Fruit fly (Drosophila melanogaster) whole organism, embryonic: ENCODE measurements around the gene Kaz-m1.

ENCODE experiments used
- Atf-2 ChIP-seq: fragments of 200-800 bp; sonication (Bioruptor generic); optimal IDR thresholded peaks from 2 replicates; lab custom pipeline; 2016; ENCODE audit warnings: missing biosample characterization, missing genetic modification characterization
- CG10274 ChIP-seq: fragments of 200-800 bp; sonication (Bioruptor generic); optimal IDR thresholded peaks from 3 replicates; lab custom pipeline; 2017; ENCODE audit warnings: missing biosample characterization, mild to moderate bottlenecking, missing genetic modification characterization
- CG12155 ChIP-seq: fragments of 200-800 bp; sonication (Bioruptor generic); optimal IDR thresholded peaks from 3 replicates; lab custom pipeline; 2016; ENCODE audit warnings: missing biosample characterization, missing genetic modification characterization
- CG13624 ChIP-seq: fragments of 200-800 bp; sonication (Bioruptor generic); optimal IDR thresholded peaks from 2 replicates; lab custom pipeline; 2016; ENCODE audit warnings: missing biosample characterization, missing genetic modification characterization
- CG14050 ChIP-seq: fragments of 200-800 bp; sonication (Bioruptor generic); IDR thresholded peaks from 3 replicates; pipeline ENCODE4 v1.3.6; 2022; ENCODE audit warnings: missing biosample characterization, missing genetic modification characterization
- CG16779 ChIP-seq: fragments of 200-800 bp; sonication (Bioruptor generic); IDR thresholded peaks from 2 replicates; pipeline ENCODE4 v1.3.6; 2022; ENCODE audit warnings: missing biosample characterization, missing genetic modification characterization
- CG17385 ChIP-seq: fragments of 200-800 bp; sonication (Bioruptor generic); optimal IDR thresholded peaks from 3 replicates; lab custom pipeline; 2018; ENCODE audit warnings: missing biosample characterization, mild to moderate bottlenecking, missing genetic modification characterization
- CG17612 ChIP-seq: fragments of 200-800 bp; sonication (Bioruptor generic); IDR thresholded peaks from 2 replicates; pipeline ENCODE4 v1.3.6; 2022; ENCODE audit warnings: missing biosample characterization, missing genetic modification characterization
- CG18476 ChIP-seq: fragments of 200-800 bp; sonication (Bioruptor generic); optimal IDR thresholded peaks from 2 replicates; lab custom pipeline; 2016; ENCODE audit warnings: missing biosample characterization, mild to moderate bottlenecking, missing genetic modification characterization
- CG31224 ChIP-seq: fragments of 200-800 bp; sonication (Bioruptor generic); IDR thresholded peaks from 2 replicates; pipeline ENCODE4 v1.3.6; 2022; ENCODE audit warnings: missing biosample characterization, missing genetic modification characterization
- CG34422 ChIP-seq: fragments of 200-800 bp; sonication (Bioruptor generic); IDR thresholded peaks from 3 replicates; pipeline ENCODE4 v1.3.6; 2022; ENCODE audit warnings: missing biosample characterization, missing genetic modification characterization
- CG4820 ChIP-seq: fragments of 200-800 bp; sonication (Bioruptor generic); optimal IDR thresholded peaks from 3 replicates; lab custom pipeline; 2016; ENCODE audit warnings: missing biosample characterization, missing genetic modification characterization
- Chrac-16 ChIP-seq: fragments of 200-800 bp; sonication (Bioruptor generic); optimal IDR thresholded peaks from 3 replicates; lab custom pipeline; 2016; ENCODE audit warnings: missing biosample characterization, missing genetic modification characterization
- CoRest ChIP-seq: fragments of 200-800 bp; sonication (Bioruptor generic); optimal IDR thresholded peaks from 3 replicates; lab custom pipeline; 2018; ENCODE audit warnings: missing biosample characterization, mild to moderate bottlenecking, missing genetic modification characterization, moderate library complexity
- Dll ChIP-seq: fragments of 200-800 bp; sonication (Bioruptor generic); IDR thresholded peaks from 4 replicates; pipeline ENCODE4 v1.3.6; 2022; ENCODE audit warnings: missing biosample characterization, missing genetic modification characterization; ENCODE audit not compliant: partially characterized antibody
- Eip74EF ChIP-seq, 2 experiments: fragments of 200-800 bp in 1 of 2; fragments of >200 bp in 1 of 2; sonication (Bioruptor generic) in 1 of 2; optimal IDR thresholded peaks; 2 replicates each; lab custom pipeline; 2017 to 2019; ENCODE audit warnings: missing biosample characterization in 2 of 2, missing genetic modification characterization in 2 of 2, mild to moderate bottlenecking in 1 of 2, moderate library complexity in 1 of 2
- Ets65A ChIP-seq: fragments of 200-800 bp; sonication (Bioruptor generic); peaks from one replicate; lab custom pipeline; 2016; ENCODE audit warnings: missing biosample characterization, missing genetic modification characterization
- Fer3 ChIP-seq: fragments of 200-800 bp; sonication (Bioruptor generic); optimal IDR thresholded peaks from 2 replicates; lab custom pipeline; 2018; ENCODE audit warnings: missing biosample characterization, mild to moderate bottlenecking, missing genetic modification characterization, moderate library complexity
- Gsc ChIP-seq: fragments of 200-800 bp; sonication (Bioruptor generic); IDR thresholded peaks from 2 replicates; pipeline ENCODE4 v1.3.6; 2022; ENCODE audit warnings: missing biosample characterization, missing genetic modification characterization
- Gug ChIP-seq: fragments of 200-800 bp; sonication (Bioruptor generic); IDR thresholded peaks from 4 replicates; pipeline ENCODE4 v1.3.6; 2022; ENCODE audit warnings: missing biosample characterization, missing genetic modification characterization
- HmgD ChIP-seq: fragments of 200-800 bp; sonication (Bioruptor generic); optimal IDR thresholded peaks from 3 replicates; lab custom pipeline; 2016; ENCODE audit warnings: missing biosample characterization, missing genetic modification characterization
- Jarid2 ChIP-seq: fragments of 200-800 bp; sonication (Bioruptor generic); optimal IDR thresholded peaks from 3 replicates; lab custom pipeline; 2017; ENCODE audit warnings: mild to moderate bottlenecking, missing biosample characterization, missing genetic modification reagents, missing genetic modification characterization
- NC2β ChIP-seq: fragments of 200-800 bp; sonication (Bioruptor generic); optimal IDR thresholded peaks from 2 replicates; lab custom pipeline; 2016; ENCODE audit warnings: missing biosample characterization, missing genetic modification characterization
- NFAT ChIP-seq: fragments of 200-800 bp; sonication (Bioruptor generic); IDR thresholded peaks from 2 replicates; pipeline ENCODE4 v1.3.6; 2022; ENCODE audit warnings: missing biosample characterization, missing genetic modification characterization
- Poxn ChIP-seq: fragments of 200-800 bp; sonication (Bioruptor generic); IDR thresholded peaks from 2 replicates; pipeline ENCODE4 v1.3.6; 2022; ENCODE audit warnings: missing biosample characterization, missing genetic modification characterization
- Six4 ChIP-seq: fragments of 200-800 bp; sonication (Bioruptor generic); optimal IDR thresholded peaks from 2 replicates; lab custom pipeline; 2016; ENCODE audit warnings: missing biosample characterization, missing genetic modification characterization
- Sox102F ChIP-seq: fragments of 200-800 bp; sonication (Bioruptor generic); optimal IDR thresholded peaks from 2 replicates; lab custom pipeline; 2018; ENCODE audit warnings: missing biosample characterization, mild to moderate bottlenecking, missing genetic modification characterization, moderate library complexity
- ap ChIP-seq: fragments of 200-800 bp; sonication (Bioruptor generic); IDR thresholded peaks from 2 replicates; pipeline ENCODE4 v1.3.6; 2022; ENCODE audit warnings: missing biosample characterization, missing genetic modification characterization
- cas ChIP-seq: fragments of 200-800 bp; sonication (Bioruptor generic); IDR thresholded peaks from 2 replicates; pipeline ENCODE4 v1.3.6; 2022; ENCODE audit warnings: missing biosample characterization, missing genetic modification characterization
- fu2 ChIP-seq: fragments of 200-800 bp; sonication (Bioruptor generic); optimal IDR thresholded peaks from 2 replicates; lab custom pipeline; 2016; ENCODE audit warnings: missing biosample characterization, missing genetic modification characterization
- grn ChIP-seq: fragments of 200-800 bp; sonication (Bioruptor generic); optimal IDR thresholded peaks from 3 replicates; lab custom pipeline; 2017; ENCODE audit warnings: missing biosample characterization, missing genetic modification characterization
- gsb-n ChIP-seq: fragments of 200-800 bp; sonication (Bioruptor generic); optimal IDR thresholded peaks from 3 replicates; lab custom pipeline; 2018; ENCODE audit warnings: missing biosample characterization, mild to moderate bottlenecking, missing genetic modification characterization
- jigr1 ChIP-seq: fragments of 200-800 bp; sonication (Bioruptor generic); IDR thresholded peaks from 3 replicates; pipeline ENCODE4 v1.3.6; 2022; ENCODE audit warnings: missing biosample characterization, missing genetic modification characterization
- kni ChIP-seq: fragments of 200-800 bp; sonication (Bioruptor generic); optimal IDR thresholded peaks from 3 replicates; lab custom pipeline; 2017; ENCODE audit warnings: mild to moderate bottlenecking, missing biosample characterization, missing genetic modification reagents, missing genetic modification characterization
- lilli ChIP-seq: fragments of 200-800 bp; sonication (Bioruptor generic); optimal IDR thresholded peaks from 3 replicates; lab custom pipeline; 2016; ENCODE audit warnings: missing biosample characterization, missing genetic modification characterization
- maf-S ChIP-seq: fragments of 200-800 bp; sonication (Bioruptor generic); optimal IDR thresholded peaks from 2 replicates; lab custom pipeline; 2016; ENCODE audit warnings: missing biosample characterization, missing genetic modification characterization
- nmo ChIP-seq: fragments of 200-800 bp; sonication (Bioruptor generic); optimal IDR thresholded peaks from 2 replicates; lab custom pipeline; 2018; ENCODE audit warnings: missing biosample characterization, mild to moderate bottlenecking, missing genetic modification characterization, moderate library complexity
- nom ChIP-seq: fragments of 200-800 bp; sonication (Bioruptor generic); optimal IDR thresholded peaks from 2 replicates; lab custom pipeline; 2017; ENCODE audit warnings: missing biosample characterization, missing genetic modification characterization, mild to moderate bottlenecking, moderate library complexity, missing genetic modification reagents
- psq ChIP-seq: fragments of 200-800 bp; sonication (Bioruptor generic); optimal IDR thresholded peaks from 2 replicates; lab custom pipeline; 2017; ENCODE audit warnings: missing biosample characterization, missing genetic modification characterization
- pum ChIP-seq: fragments of 200-800 bp; sonication (Bioruptor generic); optimal IDR thresholded peaks from 2 replicates; lab custom pipeline; 2016; ENCODE audit warnings: missing biosample characterization, missing genetic modification characterization
- pzg ChIP-seq: fragments of 200-800 bp; sonication (Bioruptor generic); optimal IDR thresholded peaks from 3 replicates; lab custom pipeline; 2018; ENCODE audit warnings: missing biosample characterization, mild to moderate bottlenecking, missing genetic modification characterization, moderate library complexity
- ro ChIP-seq: fragments of 200-800 bp; sonication (Bioruptor generic); IDR thresholded peaks from 2 replicates; pipeline ENCODE4 v1.3.6; 2022; ENCODE audit warnings: missing biosample characterization, missing genetic modification characterization
- row ChIP-seq: fragments of 200-800 bp; sonication (Bioruptor generic); IDR thresholded peaks from 3 replicates; pipeline ENCODE4 v1.3.6; 2022; ENCODE audit warnings: missing biosample characterization, missing genetic modification characterization
- sqz ChIP-seq: fragments of 200-800 bp; sonication (Bioruptor generic); optimal IDR thresholded peaks from 3 replicates; lab custom pipeline; 2018; ENCODE audit warnings: missing biosample characterization, mild to moderate bottlenecking, missing genetic modification characterization
- twi ChIP-seq: fragments of 200-800 bp; optimal IDR thresholded peaks from 2 replicates; lab custom pipeline; 2019; ENCODE audit warnings: missing biosample characterization, mild to moderate bottlenecking, missing genetic modification characterization, moderate library complexity
- usp ChIP-seq: fragments of >200 bp; optimal IDR thresholded peaks from 2 replicates; lab custom pipeline; 2017; ENCODE audit warnings: missing biosample characterization, missing genetic modification characterization
- vfl ChIP-seq: fragments of 200-800 bp; sonication (Bioruptor generic); optimal IDR thresholded peaks from 2 replicates; lab custom pipeline; 2016; ENCODE audit warnings: missing biosample characterization, missing genetic modification characterization
- vnd ChIP-seq: fragments of 200-800 bp; sonication (Bioruptor generic); IDR thresholded peaks from 3 replicates; pipeline ENCODE4 v1.3.6; 2022; ENCODE audit warnings: missing biosample characterization, missing genetic modification characterization; ENCODE audit not compliant: partially characterized antibody
- wdn ChIP-seq: fragments of 200-800 bp; sonication (Bioruptor generic); IDR thresholded peaks from 2 replicates; pipeline ENCODE4 v1.3.6; 2022; ENCODE audit warnings: missing biosample characterization, missing genetic modification characterization
- z ChIP-seq: fragments of 200-800 bp; sonication (Bioruptor generic); IDR thresholded peaks from 3 replicates; pipeline ENCODE4 v1.3.6; 2022; ENCODE audit warnings: missing biosample characterization, missing genetic modification characterization

Gene Kaz-m1

dm6 chr3R:26000720-26001682, 13.5 kb upstream of the Kaz-m1 start (continued):
- TF ChIP-seq Jarid2 (GFP tag; lab: Kevin White, UChicago) (no peak), usp (GFP tag; lab: Kevin White, UChicago) (no peak), twi (tag; lab: Kevin White, UChicago) (peak; percentile 1), CG18476 (GFP tag; lab: Kevin White, UChicago) (peak; percentile 99), nmo (GFP tag; lab: Kevin White, UChicago) (no peak), Dll (0 out of 4 replicates have a peak, but pooled peaks have one; percentile 13), CG10274 (no peak), NC2β (no peak), jigr1 (no peak), Ets65A (no peak), CG4820 (GFP tag; lab: Kevin White, UChicago) (no peak), CG14050 (no peak), gsb-n (peak; percentile 72), nom (GFP tag; lab: Kevin White, UChicago) (peak; percentile 48), Atf-2 (GFP tag; lab: Kevin White, UChicago) (no peak), Chrac-16 (no peak), Fer3 (no peak), kni (peak; percentile 86), sqz (GFP tag; lab: Kevin White, UChicago) (peak; percentile 81), CG12155 (no peak), ap (GFP tag; lab: Robert Waterston, UW) (no peak), maf-S (GFP tag; lab: Kevin White, UChicago) (no peak), psq (GFP tag; lab: Kevin White, UChicago) (no peak), CG17612 (GFP tag; lab: Robert Waterston, UW) (no peak), z (peak; percentile 75; the same call in 2 of the 3 replicates), Gsc (no peak), pum (GFP tag; lab: Kevin White, UChicago) (no peak), Poxn (GFP tag; lab: Robert Waterston, UW) (no peak), vnd (GFP tag; lab: Robert Waterston, UW) (no peak), CG13624 (no peak), NFAT (GFP tag; lab: Robert Waterston, UW) (no peak), grn (GFP tag; lab: Kevin White, UChicago) (peak; percentile 81), CG34422 (GFP tag; lab: Robert Waterston, UW) (no peak), lilli (GFP tag; lab: Kevin White, UChicago) (no peak), CoRest (tag; lab: Kevin White, UChicago) (no peak), Gug (GFP tag; lab: Robert Waterston, UW) (no peak), vfl (GFP tag; lab: Kevin White, UChicago) (no peak), Eip74EF (GFP tag; optimal IDR thresholded peaks at IDR 0.05; lab: Kevin White, UChicago) (no peak), wdn (GFP tag; lab: Robert Waterston, UW) (no peak), Sox102F (no peak), cas (GFP tag; lab: Robert Waterston, UW) (no peak), Six4 (GFP tag; lab: Kevin White, UChicago) (no peak), row (GFP tag; lab: Robert Waterston, UW) (0 out of 3 replicates have a peak, but pooled peaks have one; percentile 9), CG16779 (GFP tag; lab: Robert Waterston, UW) (no peak), pzg (GFP tag; lab: Kevin White, UChicago) (no peak), HmgD (GFP tag; lab: Kevin White, UChicago) (no peak), CG31224 (GFP tag; lab: Robert Waterston, UW) (no peak), CG17385 (GFP tag; lab: Kevin White, UChicago) (no peak), ro (GFP tag; lab: Robert Waterston, UW) (no peak), fu2 (GFP tag; lab: Kevin White, UChicago) (no peak)
